Worm (Caenorhabditis elegans): ENCODE data around the gene C01G10.9.

ce11 chrV:15094749-15095148, 12.4 kb downstream of the C01G10.9 start, which contains the start of gene srx-78:
- no peak for TF ChIP-seq him-1 (tag; optimal IDR thresholded peaks at IDR 0.05)
- no peak for TF ChIP-seq dao-5 (tag; optimal IDR thresholded peaks at IDR 0.05)

Data from whole organism, L4/young adult.